Worm (Caenorhabditis elegans): ENCODE data around the gene try-1.

DNA sequence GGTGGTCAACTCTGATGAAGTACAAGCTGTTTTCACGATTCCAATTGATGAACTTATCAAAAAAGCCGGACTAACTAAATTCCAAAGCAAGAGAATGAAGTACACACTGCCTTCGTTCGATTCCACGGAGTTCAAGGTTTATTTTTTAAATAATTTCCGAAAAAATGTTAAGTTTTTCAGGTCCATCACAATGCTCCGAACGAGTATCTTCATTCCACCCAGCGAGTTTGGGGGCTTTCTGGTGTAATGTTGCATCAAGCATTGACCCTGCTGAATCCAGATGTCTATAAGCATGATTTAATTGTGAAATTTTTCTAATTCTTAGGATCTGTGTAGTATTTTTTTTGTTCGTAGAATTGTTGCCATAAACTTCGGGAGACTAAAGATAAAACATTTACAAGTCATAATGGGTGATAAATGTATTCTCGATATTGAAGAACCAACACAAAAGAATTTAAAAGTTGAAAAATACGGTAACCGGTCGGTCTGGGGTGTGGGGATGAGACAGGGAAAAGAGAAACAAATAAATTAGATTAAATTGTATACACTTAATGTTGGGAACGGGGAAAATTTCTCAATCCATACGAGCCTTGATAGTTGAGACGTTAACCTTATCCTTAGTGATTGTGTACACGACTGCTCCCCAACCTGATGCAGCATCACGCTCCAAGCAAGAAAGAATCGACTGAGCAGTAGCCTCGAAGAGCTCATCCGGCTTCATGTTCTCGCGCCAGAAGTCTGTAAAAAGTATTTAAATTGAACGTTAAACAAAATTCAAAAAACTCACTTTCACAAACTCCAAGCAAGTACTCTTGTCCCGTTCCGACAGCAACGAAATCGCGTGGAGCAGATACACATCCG lies 5.0 kb upstream of the try-1 start:
- TF ChIP-seq nhr-2 (tag; optimal IDR thresholded peaks at IDR 0.05) = no peak
- TF ChIP-seq ceh-43 (GFP tag; optimal IDR thresholded peaks at IDR 0.05) = no peak
- TF ChIP-seq blmp-1 (tag; optimal IDR thresholded peaks at IDR 0.05) = no peak

Data from whole organism, mixed stage, embryonic.